Fruit fly (Drosophila melanogaster) whole organism, embryonic: ENCODE measurements around the gene RluA-1.

ENCODE experiments used
- Antp ChIP-seq: fragments of 200-800 bp; sonication (Bioruptor generic); optimal IDR thresholded peaks from 3 replicates; lab custom pipeline; 2016; ENCODE audit warnings: missing biosample characterization, missing genetic modification characterization
- C15 ChIP-seq: fragments of 200-800 bp; sonication (Bioruptor generic); IDR thresholded peaks from 3 replicates; pipeline ENCODE4 v1.3.6; 2022; ENCODE audit warnings: missing biosample characterization, missing genetic modification characterization
- CG10274 ChIP-seq: fragments of 200-800 bp; sonication (Bioruptor generic); optimal IDR thresholded peaks from 3 replicates; lab custom pipeline; 2017; ENCODE audit warnings: missing biosample characterization, mild to moderate bottlenecking, missing genetic modification characterization
- CG11504 ChIP-seq: fragments of 200-800 bp; sonication (Bioruptor generic); optimal IDR thresholded peaks from 3 replicates; lab custom pipeline; 2019; ENCODE audit warnings: missing biosample characterization, mild to moderate bottlenecking, missing genetic modification characterization, moderate library complexity
- CG13424 ChIP-seq: fragments of 200-800 bp; sonication (Bioruptor generic); optimal IDR thresholded peaks from 2 replicates; lab custom pipeline; 2019; ENCODE audit warnings: missing biosample characterization, mild to moderate bottlenecking, missing genetic modification characterization, moderate library complexity
- CG13894 ChIP-seq: fragments of 200-800 bp; sonication (Bioruptor generic); optimal IDR thresholded peaks from 3 replicates; lab custom pipeline; 2018; ENCODE audit warnings: missing biosample characterization, mild to moderate bottlenecking, missing genetic modification characterization, moderate library complexity
- CG1603 ChIP-seq: fragments of 200-800 bp; sonication (Bioruptor generic); optimal IDR thresholded peaks from 2 replicates; lab custom pipeline; 2019; ENCODE audit warnings: missing biosample characterization, mild to moderate bottlenecking, missing genetic modification characterization, moderate library complexity
- CG16779 ChIP-seq: fragments of 200-800 bp; sonication (Bioruptor generic); IDR thresholded peaks from 2 replicates; pipeline ENCODE4 v1.3.6; 2022; ENCODE audit warnings: missing biosample characterization, missing genetic modification characterization
- CG17912 ChIP-seq: fragments of 200-800 bp; sonication (Bioruptor generic); optimal IDR thresholded peaks from 2 replicates; lab custom pipeline; 2018; ENCODE audit warnings: missing biosample characterization, mild to moderate bottlenecking, missing genetic modification characterization
- CG18262 ChIP-seq: fragments of 200-800 bp; optimal IDR thresholded peaks from 3 replicates; lab custom pipeline; 2019; ENCODE audit warnings: missing biosample characterization, mild to moderate bottlenecking, missing genetic modification characterization, moderate library complexity
- CG18599 ChIP-seq: fragments of 200-800 bp; sonication (Bioruptor generic); optimal IDR thresholded peaks from 3 replicates; lab custom pipeline; 2017; ENCODE audit warnings: missing biosample characterization, missing genetic modification characterization, mild to moderate bottlenecking, moderate library complexity, missing genetic modification reagents
- CG2678 ChIP-seq: fragments of 200-800 bp; sonication (Bioruptor generic); optimal IDR thresholded peaks from 3 replicates; lab custom pipeline; 2019; ENCODE audit warnings: missing biosample characterization, mild to moderate bottlenecking, missing genetic modification characterization, moderate library complexity
- CG2875 ChIP-seq: fragments of 200-800 bp; sonication (Bioruptor generic); optimal IDR thresholded peaks from 2 replicates; lab custom pipeline; 2017; ENCODE audit warnings: missing biosample characterization, mild to moderate bottlenecking, missing genetic modification characterization, missing genetic modification reagents
- CG3281 ChIP-seq: fragments of 200-800 bp; sonication (Bioruptor generic); optimal IDR thresholded peaks from 3 replicates; lab custom pipeline; 2017; ENCODE audit warnings: missing biosample characterization, mild to moderate bottlenecking, missing genetic modification characterization
- CG3407 ChIP-seq: fragments of 200-800 bp; sonication (Bioruptor generic); optimal IDR thresholded peaks from 2 replicates; lab custom pipeline; 2018; ENCODE audit warnings: missing biosample characterization, mild to moderate bottlenecking, missing genetic modification characterization
- CG34224 ChIP-seq: fragments of 200-800 bp; sonication (Bioruptor generic); IDR thresholded peaks from 3 replicates; pipeline ENCODE4 v1.3.6; 2022; ENCODE audit warnings: missing biosample characterization, missing genetic modification characterization; ENCODE audit not compliant: partially characterized antibody
- CG3838 ChIP-seq: fragments of 200-800 bp; sonication (Bioruptor generic); optimal IDR thresholded peaks from 3 replicates; lab custom pipeline; 2016; ENCODE audit warnings: missing biosample characterization, missing genetic modification characterization
- CG4707 ChIP-seq: fragments of 200-800 bp; sonication (Bioruptor generic); optimal IDR thresholded peaks from 2 replicates; lab custom pipeline; 2018; ENCODE audit warnings: missing biosample characterization, mild to moderate bottlenecking, missing genetic modification characterization, moderate library complexity
- CG6654 ChIP-seq: fragments of 200-800 bp; sonication (Bioruptor generic); optimal IDR thresholded peaks from 2 replicates; lab custom pipeline; 2017; ENCODE audit warnings: missing biosample characterization, mild to moderate bottlenecking, missing genetic modification characterization
- CG7372 ChIP-seq: fragments of 200-800 bp; sonication (Bioruptor generic); IDR thresholded peaks from 2 replicates; pipeline ENCODE4 v1.3.6; 2022; ENCODE audit warnings: missing biosample characterization, missing genetic modification characterization
- CG9727 ChIP-seq: fragments of 200-800 bp; sonication (Bioruptor generic); optimal IDR thresholded peaks from 3 replicates; lab custom pipeline; 2017; ENCODE audit warnings: missing biosample characterization, mild to moderate bottlenecking, missing genetic modification characterization
- CHES-1-like ChIP-seq: fragments of 200-800 bp; sonication (Bioruptor generic); optimal IDR thresholded peaks from 2 replicates; lab custom pipeline; 2016; ENCODE audit warnings: missing biosample characterization, missing genetic modification characterization
- Dbx ChIP-seq: fragments of 200-800 bp; sonication (Bioruptor generic); IDR thresholded peaks from 3 replicates; pipeline ENCODE4 v1.3.6; 2022; ENCODE audit warnings: missing biosample characterization, missing genetic modification characterization
- Dll ChIP-seq: fragments of 200-800 bp; sonication (Bioruptor generic); IDR thresholded peaks from 4 replicates; pipeline ENCODE4 v1.3.6; 2022; ENCODE audit warnings: missing biosample characterization, missing genetic modification characterization; ENCODE audit not compliant: partially characterized antibody
- Doc3 ChIP-seq: fragments of 200-800 bp; sonication (Bioruptor generic); IDR thresholded peaks from 3 replicates; pipeline ENCODE4 v1.3.6; 2022; ENCODE audit warnings: missing biosample characterization, missing genetic modification characterization; ENCODE audit not compliant: partially characterized antibody
- Elba2 ChIP-seq: fragments of 200-800 bp; sonication (Bioruptor generic); optimal IDR thresholded peaks from 3 replicates; lab custom pipeline; 2016; ENCODE audit warnings: missing biosample characterization, missing genetic modification characterization
- Fer3 ChIP-seq: fragments of 200-800 bp; sonication (Bioruptor generic); optimal IDR thresholded peaks from 2 replicates; lab custom pipeline; 2018; ENCODE audit warnings: missing biosample characterization, mild to moderate bottlenecking, missing genetic modification characterization, moderate library complexity
- GATAe ChIP-seq: fragments of 200-800 bp; sonication (Bioruptor generic); conservative IDR thresholded peaks from 2 replicates; pipeline ENCODE4 v1.3.6; 2022; ENCODE audit warnings: missing biosample characterization, missing genetic modification characterization
- HLH3B ChIP-seq: fragments of 200-800 bp; sonication (Bioruptor generic); IDR thresholded peaks from 2 replicates; pipeline ENCODE4 v1.3.6; 2022; ENCODE audit warnings: missing biosample characterization, missing genetic modification characterization
- HLH54F ChIP-seq: fragments of 200-800 bp; sonication (Bioruptor generic); optimal IDR thresholded peaks from 3 replicates; lab custom pipeline; 2016; ENCODE audit warnings: missing biosample characterization, missing genetic modification characterization
- HmgD ChIP-seq: fragments of 200-800 bp; sonication (Bioruptor generic); optimal IDR thresholded peaks from 3 replicates; lab custom pipeline; 2016; ENCODE audit warnings: missing biosample characterization, missing genetic modification characterization
- MBD-R2 ChIP-seq: fragments of 200-800 bp; sonication (Bioruptor generic); IDR thresholded peaks from 2 replicates; pipeline ENCODE4 v1.3.6; 2022; ENCODE audit warnings: missing biosample characterization, missing genetic modification characterization
- Meics ChIP-seq: fragments of 200-800 bp; sonication (Bioruptor generic); optimal IDR thresholded peaks from 2 replicates; lab custom pipeline; 2017; ENCODE audit warnings: missing biosample characterization, mild to moderate bottlenecking, missing genetic modification characterization
- Sry-δ ChIP-seq: fragments of 200-800 bp; sonication (Bioruptor generic); optimal IDR thresholded peaks from 2 replicates; lab custom pipeline; 2016; ENCODE audit warnings: missing biosample characterization, missing genetic modification characterization
- ara ChIP-seq: fragments of 200-800 bp; sonication (Bioruptor generic); IDR thresholded peaks from 2 replicates; pipeline ENCODE4 v1.3.6; 2022; ENCODE audit warnings: missing biosample characterization, missing genetic modification characterization
- exex ChIP-seq: fragments of 200-800 bp; sonication (Bioruptor generic); optimal IDR thresholded peaks from 4 replicates; lab custom pipeline; 2018; ENCODE audit warnings: missing biosample characterization, mild to moderate bottlenecking, missing genetic modification characterization, moderate library complexity
- fd64A ChIP-seq: fragments of 200-800 bp; sonication (Bioruptor generic); optimal IDR thresholded peaks from 3 replicates; lab custom pipeline; 2018; ENCODE audit warnings: missing biosample characterization, mild to moderate bottlenecking, missing genetic modification characterization
- ftz-f1 ChIP-seq: fragments of 200-800 bp; sonication (Bioruptor generic); optimal IDR thresholded peaks from 2 replicates; lab custom pipeline; 2016; ENCODE audit warnings: missing biosample characterization, missing genetic modification characterization
- klu ChIP-seq: fragments of 200-800 bp; sonication (Bioruptor generic); IDR thresholded peaks from 2 replicates; pipeline ENCODE4 v1.3.6; 2022; ENCODE audit warnings: missing biosample characterization, missing genetic modification characterization
- lilli ChIP-seq: fragments of 200-800 bp; sonication (Bioruptor generic); optimal IDR thresholded peaks from 3 replicates; lab custom pipeline; 2016; ENCODE audit warnings: missing biosample characterization, missing genetic modification characterization
- nerfin-1 ChIP-seq: fragments of 200-800 bp; sonication (Bioruptor generic); optimal IDR thresholded peaks from 3 replicates; lab custom pipeline; 2019; ENCODE audit warnings: missing biosample characterization, mild to moderate bottlenecking, missing genetic modification characterization, moderate library complexity
- otp ChIP-seq: fragments of 200-800 bp; sonication (Bioruptor generic); IDR thresholded peaks from 3 replicates; pipeline ENCODE4, ENCODE4 v1.3.6; 2022; ENCODE audit warnings: missing biosample characterization, missing genetic modification characterization
- pum ChIP-seq: fragments of 200-800 bp; sonication (Bioruptor generic); optimal IDR thresholded peaks from 2 replicates; lab custom pipeline; 2016; ENCODE audit warnings: missing biosample characterization, missing genetic modification characterization
- ro ChIP-seq: fragments of 200-800 bp; sonication (Bioruptor generic); IDR thresholded peaks from 2 replicates; pipeline ENCODE4 v1.3.6; 2022; ENCODE audit warnings: missing biosample characterization, missing genetic modification characterization
- seq ChIP-seq: fragments of 200-800 bp; sonication (Bioruptor generic); IDR thresholded peaks from 2 replicates; pipeline ENCODE4 v1.3.6; 2022; ENCODE audit warnings: missing biosample characterization, missing genetic modification characterization
- stc ChIP-seq: fragments of 200-800 bp; sonication (Bioruptor generic); IDR thresholded peaks from 2 replicates; pipeline ENCODE4 v1.3.6; 2022; ENCODE audit warnings: missing biosample characterization, missing genetic modification characterization
- tap ChIP-seq: fragments of 200-800 bp; optimal IDR thresholded peaks from 3 replicates; lab custom pipeline; 2019; ENCODE audit warnings: missing biosample characterization, mild to moderate bottlenecking, missing genetic modification characterization, moderate library complexity
- tin ChIP-seq: fragments of 200-800 bp; sonication (Bioruptor generic); optimal IDR thresholded peaks from 3 replicates; lab custom pipeline; 2016; ENCODE audit warnings: missing biosample characterization, missing genetic modification characterization
- vnd ChIP-seq: fragments of 200-800 bp; sonication (Bioruptor generic); IDR thresholded peaks from 3 replicates; pipeline ENCODE4 v1.3.6; 2022; ENCODE audit warnings: missing biosample characterization, missing genetic modification characterization; ENCODE audit not compliant: partially characterized antibody
- wdn ChIP-seq: fragments of 200-800 bp; sonication (Bioruptor generic); IDR thresholded peaks from 2 replicates; pipeline ENCODE4 v1.3.6; 2022; ENCODE audit warnings: missing biosample characterization, missing genetic modification characterization
- wek ChIP-seq: fragments of 200-800 bp; sonication (Bioruptor generic); optimal IDR thresholded peaks from 3 replicates; lab custom pipeline; 2018; ENCODE audit warnings: missing biosample characterization, mild to moderate bottlenecking, missing genetic modification characterization, moderate library complexity

RluA-1 gene

DNA sequence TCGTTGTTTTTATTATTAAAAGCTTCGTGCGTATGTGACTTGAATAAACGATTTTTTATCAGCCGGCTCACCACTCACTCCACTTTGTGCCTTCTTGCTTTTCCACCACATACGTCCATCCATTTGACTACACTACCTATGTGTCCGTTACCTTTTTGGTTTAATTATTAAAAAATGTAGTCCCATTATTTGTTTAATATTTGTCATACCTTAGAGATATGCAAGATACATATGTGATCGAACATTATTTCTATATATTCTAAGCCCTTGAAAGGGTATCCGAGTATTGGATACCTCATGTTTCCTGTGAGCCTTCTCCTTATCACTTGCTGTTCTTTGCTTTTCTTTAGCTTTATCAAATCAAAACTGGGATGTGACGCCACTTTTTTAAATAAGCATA lies 45.1 kb upstream of the RluA-1 start (continued):
- TF ChIP-seq GATAe (GFP tag; lab: Robert Waterston, UW), result 0 out of 2 replicates have a peak, but pooled peaks have one; percentile 20
- peak; percentile 43 for TF ChIP-seq CG9727 (GFP tag; lab: Kevin White, UChicago)
- TF ChIP-seq CG6654 (GFP tag; lab: Kevin White, UChicago), result no peak
- TF ChIP-seq lilli (GFP tag; lab: Kevin White, UChicago), result peak; percentile 71
- peak; percentile 42 for TF ChIP-seq ro (GFP tag; lab: Robert Waterston, UW)
- peak; percentile 64; the same call in 1 of the 2 replicates for TF ChIP-seq CG7372 (GFP tag; lab: Robert Waterston, UW)
- no peak for TF ChIP-seq fd64A (GFP tag; lab: Kevin White, UChicago)
- no peak for TF ChIP-seq wek
- peak; percentile 30; the same call in 1 of the 2 replicates for TF ChIP-seq MBD-R2 (GFP tag; lab: Robert Waterston, UW)
- TF ChIP-seq CG2875 (GFP tag; lab: Kevin White, UChicago), result no peak
- TF ChIP-seq CG13894 (tag; lab: Kevin White, UChicago), result peak; percentile 67
- peak; percentile 71 for TF ChIP-seq HLH3B
- peak; percentile 70; the same call in 1 of the 3 replicates for TF ChIP-seq Dbx (GFP tag; lab: Robert Waterston, UW)
- TF ChIP-seq otp, result peak; percentile 74; the same call in 2 of the 3 replicates
- TF ChIP-seq tap, result peak; percentile 54
- TF ChIP-seq CG13424, result peak; percentile 57
- no peak for TF ChIP-seq nerfin-1 (tag; lab: Kevin White, UChicago)
- peak; percentile 17 for TF ChIP-seq HLH54F (GFP tag; lab: Kevin White, UChicago)
- peak; percentile 9 for TF ChIP-seq pum
- no peak for TF ChIP-seq seq (GFP tag; lab: Robert Waterston, UW)
- TF ChIP-seq ftz-f1 (GFP tag; lab: Kevin White, UChicago), result no peak
- peak; percentile 51; the same call in 1 of the 2 replicates for TF ChIP-seq ara (GFP tag; lab: Robert Waterston, UW)
- TF ChIP-seq CG2678, result peak; percentile 83
- TF ChIP-seq CHES-1-like (GFP tag; lab: Kevin White, UChicago), result peak; percentile 23
- TF ChIP-seq wdn (GFP tag; lab: Robert Waterston, UW), result peak; percentile 69
- no peak for TF ChIP-seq CG4707 (GFP tag; lab: Kevin White, UChicago)
- peak; percentile 19 for TF ChIP-seq CG3407 (GFP tag; lab: Kevin White, UChicago)
- TF ChIP-seq HmgD (GFP tag; lab: Kevin White, UChicago), result no peak
- 0 out of 2 replicates have a peak, but pooled peaks have one; percentile 24 for TF ChIP-seq klu (GFP tag; lab: Robert Waterston, UW)
- TF ChIP-seq C15 (GFP tag; lab: Robert Waterston, UW), result no peak
- TF ChIP-seq Dll (GFP tag; lab: Robert Waterston, UW), result no peak
- peak; percentile 66 for TF ChIP-seq CG3281 (GFP tag; lab: Kevin White, UChicago)
- TF ChIP-seq Elba2 (GFP tag; lab: Kevin White, UChicago), result no peak
- TF ChIP-seq stc (GFP tag; lab: Robert Waterston, UW), result peak; percentile 70
- TF ChIP-seq exex (tag; lab: Kevin White, UChicago), result peak; percentile 41
- TF ChIP-seq CG17912 (GFP tag; lab: Kevin White, UChicago), result no peak
- TF ChIP-seq Doc3 (GFP tag; lab: Robert Waterston, UW), result no peak
- TF ChIP-seq Fer3 (tag; lab: Kevin White, UChicago), result peak; percentile 76
- no peak for TF ChIP-seq CG3838 (GFP tag; lab: Kevin White, UChicago)
- TF ChIP-seq CG18599 (GFP tag; lab: Kevin White, UChicago), result peak; percentile 85
- TF ChIP-seq CG16779 (GFP tag; lab: Robert Waterston, UW), result no peak
- TF ChIP-seq CG1603, result peak; percentile 57
- TF ChIP-seq tin (GFP tag; lab: Kevin White, UChicago), result no peak
- peak; percentile 21 for TF ChIP-seq CG10274
- TF ChIP-seq CG34224 (GFP tag; lab: Robert Waterston, UW), result no peak
- no peak for TF ChIP-seq Sry-δ (GFP tag; lab: Kevin White, UChicago)
- peak; percentile 23 for TF ChIP-seq Antp (GFP tag; lab: Kevin White, UChicago)
- peak; percentile 69 for TF ChIP-seq Meics
- TF ChIP-seq vnd (GFP tag; lab: Robert Waterston, UW), result no peak
- TF ChIP-seq CG11504 (tag; lab: Kevin White, UChicago), result peak; percentile 76
- TF ChIP-seq CG18262 (tag; lab: Kevin White, UChicago), result peak; percentile 45
